Worm (Caenorhabditis elegans) whole organism, young adult: ENCODE results near the gene pycr-4.

Source experiments
- C06A6.2 ChIP-seq: fragments of 200-800 bp; sonication (Bioruptor generic); conservative IDR thresholded peaks from 2 replicates; pipeline ENCODE4 v1.3.6; 2022; ENCODE audit warnings: missing genetic modification characterization, missing compliant biosample characterization
- C17E4.6 ChIP-seq: fragments of 200-800 bp; sonication (Bioruptor generic); IDR thresholded peaks from 2 replicates; pipeline ENCODE4 v1.3.6; 2022; ENCODE audit warnings: missing genetic modification reagents, missing genetic modification characterization, missing compliant biosample characterization
- F10E7.11 ChIP-seq: sonication (generic microtip); optimal IDR thresholded peaks from 2 replicates; lab custom pipeline; 2017; ENCODE audit warnings: mild to moderate bottlenecking, missing genetic modification characterization, moderate library complexity, missing compliant biosample characterization
- F22D6.2 ChIP-seq: sonication (generic microtip); optimal IDR thresholded peaks from 2 replicates; lab custom pipeline; 2016; ENCODE audit warnings: mild to moderate bottlenecking, missing genetic modification characterization, missing compliant biosample characterization
- F33H1.4 ChIP-seq: fragments of 200-800 bp; sonication (Bioruptor generic); IDR thresholded peaks from 2 replicates; pipeline ENCODE4 v1.3.6; 2022; ENCODE audit warnings: missing genetic modification reagents, missing genetic modification characterization, missing compliant biosample characterization
- K12H6.12 ChIP-seq: fragments of 200-800 bp; sonication (Bioruptor generic); optimal IDR thresholded peaks from 2 replicates; lab custom pipeline; 2018; ENCODE audit warnings: mild to moderate bottlenecking, missing genetic modification characterization, missing compliant biosample characterization
- Y53F4B.3 ChIP-seq: fragments of 200-800 bp; sonication (Bioruptor generic); IDR thresholded peaks from 2 replicates; pipeline ENCODE4 v1.3.6; 2022; ENCODE audit warnings: missing genetic modification reagents, missing genetic modification characterization, missing compliant biosample characterization
- ZK185.1 ChIP-seq: sonication (generic microtip); optimal IDR thresholded peaks from 2 replicates; lab custom pipeline; 2016; ENCODE audit warnings: mild to moderate bottlenecking, missing genetic modification characterization, missing compliant biosample characterization; ENCODE audit not compliant: poor library complexity, severe bottlenecking
- aptf-2 ChIP-seq: fragments of 200-800 bp; sonication (Bioruptor generic); conservative IDR thresholded peaks from 2 replicates; pipeline ENCODE4 v1.3.6; 2022; ENCODE audit warnings: missing genetic modification reagents, missing genetic modification characterization, missing compliant biosample characterization
- attf-3 ChIP-seq: fragments of 200-800 bp; sonication (Bioruptor generic); conservative IDR thresholded peaks from 2 replicates; pipeline ENCODE4 v1.3.6; 2022; ENCODE audit warnings: missing genetic modification reagents, missing genetic modification characterization, missing compliant biosample characterization
- attf-5 ChIP-seq: fragments of 200-800 bp; sonication (Bioruptor generic); optimal IDR thresholded peaks from 2 replicates; lab custom pipeline; 2018; ENCODE audit warnings: mild to moderate bottlenecking, missing genetic modification characterization, missing compliant biosample characterization
- attf-6 ChIP-seq: fragments of 200-800 bp; sonication (Bioruptor generic); IDR thresholded peaks from 2 replicates; pipeline ENCODE4 v1.3.6; 2022; ENCODE audit warnings: missing genetic modification reagents, missing genetic modification characterization, missing compliant biosample characterization
- ccch-3 ChIP-seq: fragments of 200-800 bp; sonication (Bioruptor generic); optimal IDR thresholded peaks from 2 replicates; lab custom pipeline; 2018; ENCODE audit warnings: mild to moderate bottlenecking, missing genetic modification characterization, missing compliant biosample characterization
- cebp-2 ChIP-seq: fragments of 200-800 bp; sonication (Bioruptor generic); IDR thresholded peaks from 2 replicates; pipeline ENCODE4 v1.3.6; 2022; ENCODE audit warnings: missing genetic modification characterization, missing compliant biosample characterization
- ceh-100 ChIP-seq: fragments of 200-800 bp; sonication (Bioruptor generic); IDR thresholded peaks from 2 replicates; pipeline ENCODE4 v1.3.6; 2022; ENCODE audit warnings: missing genetic modification reagents, missing genetic modification characterization, missing compliant biosample characterization
- ceh-27 ChIP-seq: fragments of 200-800 bp; sonication (Bioruptor generic); optimal IDR thresholded peaks from 2 replicates; lab custom pipeline; 2018; ENCODE audit warnings: mild to moderate bottlenecking, missing genetic modification characterization, moderate library complexity, missing compliant biosample characterization
- chd-7 ChIP-seq: sonication (generic microtip); optimal IDR thresholded peaks from 2 replicates; lab custom pipeline; 2016; ENCODE audit warnings: mild to moderate bottlenecking, missing genetic modification characterization, moderate library complexity, missing compliant biosample characterization
- dpff-1 ChIP-seq: sonication (generic microtip); optimal IDR thresholded peaks from 2 replicates; lab custom pipeline; 2017; ENCODE audit warnings: mild to moderate bottlenecking, missing genetic modification characterization, missing compliant biosample characterization
- efl-1 ChIP-seq: fragments of 150-350 bp; optimal IDR thresholded peaks from 2 replicates; lab custom pipeline; 2014; ENCODE audit warnings: missing biosample characterization, missing genetic modification reagents, missing genetic modification characterization
- egrh-3 ChIP-seq: fragments of 200-800 bp; sonication (Bioruptor generic); IDR thresholded peaks from 2 replicates; pipeline ENCODE4 v1.3.6; 2022; ENCODE audit warnings: missing genetic modification reagents, missing genetic modification characterization, missing compliant biosample characterization
- ekl-4 ChIP-seq: fragments of 200-800 bp; sonication (Bioruptor generic); IDR thresholded peaks from 2 replicates; pipeline ENCODE4 v1.3.6; 2022; ENCODE audit warnings: missing genetic modification reagents, missing genetic modification characterization, missing compliant biosample characterization
- ets-4 ChIP-seq: fragments of 200-800 bp; sonication (Bioruptor generic); optimal IDR thresholded peaks from 2 replicates; lab custom pipeline; 2018; ENCODE audit warnings: mild to moderate bottlenecking, missing genetic modification characterization, missing compliant biosample characterization
- fkh-3 ChIP-seq: sonication (generic microtip); optimal IDR thresholded peaks from 2 replicates; lab custom pipeline; 2016; ENCODE audit warnings: mild to moderate bottlenecking, missing genetic modification characterization, missing compliant biosample characterization
- hlh-26 ChIP-seq: fragments of 200-800 bp; sonication (Bioruptor generic); conservative IDR thresholded peaks from 2 replicates; pipeline ENCODE4 v1.3.6; 2022; ENCODE audit warnings: missing genetic modification reagents, missing genetic modification characterization, missing compliant biosample characterization
- hsf-1 ChIP-seq: fragments of 200-800 bp; sonication (Bioruptor generic); IDR thresholded peaks from 2 replicates; pipeline ENCODE4 v1.3.6; 2022; ENCODE audit warnings: missing genetic modification reagents, missing genetic modification characterization, missing compliant biosample characterization
- let-607 ChIP-seq, 2 experiments: fragments of 200-800 bp in 1 of 2; sonication (Bioruptor generic) in 1 of 2; sonication (generic microtip) in 1 of 2; optimal IDR thresholded peaks; 2 replicates each; lab custom pipeline; 2016 to 2018; ENCODE audit warnings: mild to moderate bottlenecking in 2 of 2, missing compliant biosample characterization in 2 of 2, missing genetic modification characterization in 2 of 2, moderate library complexity in 2 of 2, missing genotype in 1 of 2
- lin-35 ChIP-seq, 3 experiments: fragments of 150-350 bp in 2 of 3; sonication (generic microtip) in 1 of 3; optimal IDR thresholded peaks; 2 replicates each; lab custom pipeline; 2014 to 2018; ENCODE audit warnings: missing biosample characterization in 3 of 3, missing genetic modification characterization in 3 of 3, missing genetic modification reagents in 3 of 3
- lin-40 ChIP-seq: sonication (generic microtip); optimal IDR thresholded peaks from 2 replicates; lab custom pipeline; 2016; ENCODE audit warnings: missing genetic modification characterization, mild to moderate bottlenecking, missing compliant biosample characterization, missing genotype, missing genetic modification reagents
- madf-10 ChIP-seq: sonication (generic microtip); optimal IDR thresholded peaks from 2 replicates; lab custom pipeline; 2016; ENCODE audit warnings: mild to moderate bottlenecking, missing genetic modification characterization, missing compliant biosample characterization
- mel-28 ChIP-seq: sonication (generic microtip); optimal IDR thresholded peaks from 2 replicates; lab custom pipeline; 2016; ENCODE audit warnings: borderline replicate concordance, mild to moderate bottlenecking, missing genetic modification characterization, missing compliant biosample characterization
- nfya-2 ChIP-seq: fragments of 200-800 bp; sonication (Bioruptor generic); IDR thresholded peaks from 2 replicates; pipeline ENCODE4 v1.3.6; 2022; ENCODE audit warnings: missing genetic modification reagents, missing genetic modification characterization, missing compliant biosample characterization
- nfyb-1 ChIP-seq: fragments of 200-800 bp; sonication (Bioruptor generic); IDR thresholded peaks from 2 replicates; pipeline ENCODE4 v1.3.6; 2022; ENCODE audit warnings: missing genetic modification reagents, missing genetic modification characterization, missing compliant biosample characterization
- pbrm-1 ChIP-seq: fragments of 200-800 bp; sonication (Bioruptor generic); IDR thresholded peaks from 2 replicates; pipeline ENCODE4 v1.3.6; 2022; ENCODE audit warnings: missing genetic modification reagents, missing genetic modification characterization, missing compliant biosample characterization
- pha-4 ChIP-seq: fragments of 150-350 bp; sonication (generic microtip); optimal IDR thresholded peaks from 2 replicates; lab custom pipeline; 2014; ENCODE audit warnings: missing biosample characterization, missing genetic modification reagents, missing genetic modification characterization
- rec-8 ChIP-seq, 2 experiments: sonication (generic microtip); optimal IDR thresholded peaks; 2 replicates each; lab custom pipeline; 2016; ENCODE audit warnings: mild to moderate bottlenecking in 2 of 2, missing genetic modification characterization in 2 of 2, missing genetic modification reagents in 2 of 2, missing genotype in 2 of 2, missing biosample characterization in 1 of 2, missing compliant biosample characterization in 1 of 2, moderate library complexity in 1 of 2
- sptf-2 ChIP-seq: fragments of 200-800 bp; sonication (Bioruptor generic); optimal IDR thresholded peaks from 2 replicates; lab custom pipeline; 2018; ENCODE audit warnings: mild to moderate bottlenecking, missing genetic modification characterization, missing compliant biosample characterization
- unc-130 ChIP-seq: sonication (generic microtip); optimal IDR thresholded peaks from 2 replicates; lab custom pipeline; 2016; ENCODE audit warnings: missing genetic modification reagents, missing genetic modification characterization, missing compliant biosample characterization
- unc-62 ChIP-seq: fragments of 150-350 bp; optimal IDR thresholded peaks from 2 replicates; lab custom pipeline; 2014; ENCODE audit warnings: missing biosample characterization, missing genetic modification reagents, missing genetic modification characterization
- zfh-2 ChIP-seq: fragments of 200-800 bp; sonication (Bioruptor generic); conservative IDR thresholded peaks from 2 replicates; pipeline ENCODE4 v1.3.6; 2022; ENCODE audit warnings: missing genetic modification reagents, missing genetic modification characterization, missing compliant biosample characterization
- ztf-18 ChIP-seq: sonication (generic microtip); optimal IDR thresholded peaks from 2 replicates; lab custom pipeline; 2016; ENCODE audit warnings: missing genotype, mild to moderate bottlenecking, missing genetic modification characterization, missing compliant biosample characterization
- ztf-26 ChIP-seq: sonication (generic microtip); optimal IDR thresholded peaks from 2 replicates; lab custom pipeline; 2017; ENCODE audit warnings: missing genetic modification characterization, missing compliant biosample characterization
- ztf-28 ChIP-seq: fragments of 200-800 bp; sonication (Bioruptor generic); IDR thresholded peaks from 2 replicates; pipeline ENCODE4 v1.3.6; 2022; ENCODE audit warnings: missing genetic modification reagents, missing genetic modification characterization, missing compliant biosample characterization

pycr-4 gene

ce11 chrIV:7505866-7506488 is 28.9 kb upstream of the pycr-4 start (continued):
- peak in 1 of 3 experiments; percentile 20 for TF ChIP-seq lin-35 (GFP tag; optimal IDR thresholded peaks at IDR 0.05; lab: Kevin White, UChicago)
- TF ChIP-seq ets-4 = no peak
- no peak for TF ChIP-seq unc-62 (GFP tag; lab: Kevin White, UChicago)
- peak; percentile 20 for TF ChIP-seq unc-130
- peak; percentile 61; the same call in 1 of the 2 replicates for TF ChIP-seq pbrm-1 (GFP tag; lab: Robert Waterston, UW)
- peak in 1 of 2 experiments; percentile 18 for TF ChIP-seq rec-8 (tag; optimal IDR thresholded peaks at IDR 0.05; lab: Kevin White, UChicago)
- no peak for TF ChIP-seq zfh-2 (GFP tag; lab: Robert Waterston, UW)
- peak; percentile 52 for TF ChIP-seq madf-10
- TF ChIP-seq sptf-2 (GFP tag; lab: Kevin White, UChicago) = no peak
- TF ChIP-seq ccch-3 (GFP tag; lab: Kevin White, UChicago) = no peak
- no peak for TF ChIP-seq ceh-100 (GFP tag; lab: Robert Waterston, UW)

DNA sequence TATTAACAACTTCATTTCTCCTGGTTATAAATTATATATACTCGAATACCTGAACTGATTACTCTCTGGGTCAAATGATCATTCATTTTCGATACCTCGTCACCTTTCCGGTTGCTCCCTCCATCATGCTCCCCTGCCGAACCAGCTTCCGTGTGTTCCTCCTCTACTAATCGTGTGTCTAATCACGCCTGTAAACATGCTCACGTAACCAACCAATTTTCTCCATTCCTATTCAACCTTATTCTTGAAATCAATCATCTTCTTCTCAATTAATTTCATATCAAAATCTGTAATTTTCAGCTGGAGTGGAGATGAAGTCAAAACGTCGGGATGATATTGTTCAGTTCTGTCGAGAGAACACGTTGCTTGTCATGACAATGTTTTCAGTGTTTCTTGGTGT is 26.2 kb upstream of the pycr-4 start, which contains the start of gene glt-6:
glt-6 (plus strand) TSS at position 301 of the 400 bp plus-strand sequence.
- TF ChIP-seq attf-6 (GFP tag; lab: Robert Waterston, UW) = no peak
- no peak for TF ChIP-seq ztf-26 (tag; lab: Kevin White, UChicago)
- no peak for TF ChIP-seq attf-5
- TF ChIP-seq F22D6.2 (tag; lab: Kevin White, UChicago) = no peak
- TF ChIP-seq mel-28 (tag; lab: Kevin White, UChicago) = no peak
- TF ChIP-seq efl-1 (GFP tag; lab: Kevin White, UChicago) = no peak
- TF ChIP-seq attf-3 = no peak
- TF ChIP-seq aptf-2 (GFP tag; lab: Robert Waterston, UW) = no peak
- no peak for TF ChIP-seq nfyb-1
- TF ChIP-seq ceh-27 (GFP tag; lab: Kevin White, UChicago) = no peak
- no peak for TF ChIP-seq lin-40

DNA sequence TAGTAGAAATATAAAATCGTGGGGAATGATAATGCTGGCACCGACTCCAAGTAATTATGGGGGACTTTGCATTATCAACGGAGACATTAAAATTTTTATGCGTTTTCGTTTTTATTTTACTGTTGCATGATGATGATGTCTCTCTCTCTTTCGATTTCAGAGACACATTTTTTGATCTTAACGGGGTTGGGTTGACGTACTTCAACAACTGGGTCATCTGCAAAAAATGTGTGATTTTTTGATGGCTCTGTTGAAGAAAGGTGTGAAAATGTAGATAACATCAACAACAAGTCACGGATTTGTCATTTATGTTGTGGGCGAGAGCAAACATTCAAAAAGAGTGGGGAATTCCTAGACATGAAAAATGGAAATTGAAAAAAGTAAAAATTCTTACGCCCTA is 24.2 kb upstream of the pycr-4 start, which contains the start of gene F55G1.15:
F55G1.15 (minus strand) TSS at position 101 of the 400 bp plus-strand sequence.
- TF ChIP-seq Y53F4B.3 (GFP tag; lab: Robert Waterston, UW) (no peak), F10E7.11 (no peak)

DNA sequence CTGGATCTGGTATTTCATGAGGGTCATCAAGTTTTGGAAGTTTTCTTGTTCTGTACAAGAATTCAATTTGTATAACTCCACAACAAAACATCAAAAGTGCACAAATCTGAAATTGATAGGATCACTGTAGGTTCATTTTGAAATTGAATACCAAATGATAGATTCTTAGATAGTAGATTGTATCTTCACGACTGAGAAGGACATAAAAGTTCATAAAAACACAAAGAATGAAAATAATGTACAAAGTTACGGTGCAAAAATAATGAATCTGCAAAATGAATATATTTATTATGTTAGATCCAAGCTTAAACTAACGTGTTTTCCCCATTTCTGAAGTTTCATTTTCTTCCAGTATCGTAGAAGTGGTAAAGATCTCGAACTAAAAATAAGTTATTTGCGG is 23.8 kb upstream of the pycr-4 start:
- TF ChIP-seq ztf-18 (tag; lab: Kevin White, UChicago) (no peak), let-607 (tag; optimal IDR thresholded peaks at IDR 0.05; lab: Kevin White, UChicago) (no peak), K12H6.12 (no peak), ZK185.1 (tag; lab: Kevin White, UChicago) (no peak), madf-10 (no peak), pha-4 (tag; lab: Kevin White, UChicago) (no peak), egrh-3 (GFP tag; lab: Robert Waterston, UW) (no peak), ceh-27 (GFP tag; lab: Kevin White, UChicago) (no peak), ztf-26 (tag; lab: Kevin White, UChicago) (no peak)

- TF ChIP-seq F10E7.11 (no peak), ztf-28 (no peak), C06A6.2 (GFP tag; lab: Robert Waterston, UW) (no peak), ekl-4 (GFP tag; lab: Robert Waterston, UW) (no peak), fkh-3 (tag; lab: Kevin White, UChicago) (no peak), ceh-100 (GFP tag; lab: Robert Waterston, UW) (no peak), ztf-18 (tag; lab: Kevin White, UChicago) (peak; percentile 17), dpff-1 (tag; lab: Kevin White, UChicago) (no peak), nfya-2 (GFP tag; lab: Robert Waterston, UW) (no peak), cebp-2 (GFP tag; lab: Robert Waterston, UW) (no peak), hsf-1 (no peak), hlh-26 (no peak), lin-40 (no peak), F33H1.4 (no peak), C17E4.6 (GFP tag; lab: Robert Waterston, UW) (no peak), chd-7 (tag; lab: Kevin White, UChicago) (no peak)
These were observed 22.2 kb upstream of the pycr-4 start for ce11 chrIV:7499302-7499701.
